Worm (Caenorhabditis elegans): Measurements from ENCODE around the gene cup-14.
A peak's percentile ranks its signal among the peaks of the same experiment; 100 is the strongest.

Gene cup-14

DNA sequence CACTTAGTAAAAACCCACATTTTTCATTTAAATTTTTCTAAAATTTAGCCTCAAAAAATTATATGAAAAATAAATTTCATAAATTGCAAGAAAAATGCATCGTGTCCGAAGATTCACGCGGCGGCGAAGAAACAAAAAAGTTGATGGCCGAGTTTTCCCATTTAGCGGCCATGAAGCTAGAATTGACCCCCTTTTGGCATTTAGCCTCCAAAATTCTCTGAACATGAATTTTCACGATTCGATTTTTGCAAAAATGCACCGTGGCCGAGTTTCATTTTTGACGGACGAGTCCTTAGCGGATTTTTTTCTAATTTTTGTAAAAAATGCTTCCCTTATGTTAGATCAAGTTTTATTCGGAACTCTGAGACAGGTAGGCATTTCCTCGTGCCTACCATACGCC is 56.5 kb downstream of the cup-14 start:
- TF ChIP-seq F23B12.7 (tag; optimal IDR thresholded peaks at IDR 0.05; ENCODE audit: insufficient read depth) (no peak), ceh-58 (GFP tag; IDR thresholded peaks at IDR 0.05) (no peak), mxl-1 (tag; optimal IDR thresholded peaks at IDR 0.05) (no peak), T26A5.8 (tag; optimal IDR thresholded peaks at IDR 0.05) (no peak), F22D6.2 (tag; optimal IDR thresholded peaks at IDR 0.05) (no peak), sptf-2 (GFP tag; optimal IDR thresholded peaks at IDR 0.05) (no peak), chd-7 (tag; optimal IDR thresholded peaks at IDR 0.05) (no peak), unc-62 (GFP tag; optimal IDR thresholded peaks at IDR 0.05) (no peak), repo-1 (tag; optimal IDR thresholded peaks at IDR 0.05) (no peak), ztf-18 (tag; optimal IDR thresholded peaks at IDR 0.05) (no peak)

DNA sequence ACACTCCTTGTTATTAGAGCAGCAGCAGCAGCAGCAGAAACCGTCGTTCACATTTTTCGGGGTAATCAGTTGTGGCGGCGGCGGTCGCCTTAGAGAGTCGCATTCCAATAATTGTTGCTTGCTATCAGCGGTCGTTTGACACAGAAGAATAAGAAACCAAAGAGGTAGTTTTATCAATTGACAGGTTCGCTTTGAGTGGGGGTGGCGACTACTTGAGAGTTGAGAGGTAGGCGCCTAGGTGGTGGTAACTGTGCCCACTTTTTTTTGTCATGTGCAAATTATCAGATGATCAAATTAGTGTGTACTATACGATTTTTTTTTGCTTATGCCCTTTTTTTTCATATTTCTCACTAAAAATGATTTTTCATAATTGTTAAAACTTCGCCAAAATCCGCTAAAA is 58.1 kb downstream of the cup-14 start:
- TF ChIP-seq K11D2.4 (GFP tag; IDR thresholded peaks at IDR 0.05), result no peak
- no peak for TF ChIP-seq zfh-2 (GFP tag; conservative IDR thresholded peaks at IDR 0.05)
- TF ChIP-seq mcd-1 (GFP tag; IDR thresholded peaks at IDR 0.05), result no peak
- TF ChIP-seq nfyb-1 (GFP tag; IDR thresholded peaks at IDR 0.05), result no peak
- no peak for TF ChIP-seq cebp-1 (GFP tag; IDR thresholded peaks at IDR 0.05)
- peak; percentile 44 for TF ChIP-seq cebp-1 (tag; optimal IDR thresholded peaks at IDR 0.05)
- no peak for TF ChIP-seq ZK185.1 (tag; optimal IDR thresholded peaks at IDR 0.05; ENCODE audit: poor library complexity, severe bottlenecking)
- peak; percentile 13; the same call in 1 of the 2 replicates for TF ChIP-seq egl-44 (GFP tag; IDR thresholded peaks at IDR 0.05)
- no peak for TF ChIP-seq ets-4 (GFP tag; optimal IDR thresholded peaks at IDR 0.05)
- no peak for TF ChIP-seq F33H1.4 (GFP tag; IDR thresholded peaks at IDR 0.05)
- TF ChIP-seq egrh-3 (GFP tag; IDR thresholded peaks at IDR 0.05), result 0 out of 2 replicates have a peak, but pooled peaks have one; percentile 26
- TF ChIP-seq hsf-1 (GFP tag; IDR thresholded peaks at IDR 0.05), result no peak
- TF ChIP-seq hlh-12 (tag; optimal IDR thresholded peaks at IDR 0.05), result no peak
- TF ChIP-seq Y53G8AR.9 (GFP tag; conservative IDR thresholded peaks at IDR 0.05), result no peak
- no peak for TF ChIP-seq rpc-1 (optimal IDR thresholded peaks at IDR 0.05)
- TF ChIP-seq rpc-1 (tag; optimal IDR thresholded peaks at IDR 0.05), result no peak
- no peak for TF ChIP-seq F49E8.2 (tag; optimal IDR thresholded peaks at IDR 0.05; ENCODE audit: insufficient read depth)
- no peak for TF ChIP-seq lsl-1 (GFP tag; optimal IDR thresholded peaks at IDR 0.05)
- no peak for TF ChIP-seq nfya-1 (tag; optimal IDR thresholded peaks at IDR 0.05; ENCODE audit: borderline replicate concordance, insufficient read depth)
- TF ChIP-seq sdz-38 (tag; optimal IDR thresholded peaks at IDR 0.05), result no peak
- TF ChIP-seq mel-28 (tag; optimal IDR thresholded peaks at IDR 0.05; ENCODE audit: borderline replicate concordance), result no peak
- no peak for TF ChIP-seq unc-130 (GFP tag; optimal IDR thresholded peaks at IDR 0.05)
- TF ChIP-seq tlf-1 (GFP tag; optimal IDR thresholded peaks at IDR 0.05), result no peak
- TF ChIP-seq lsy-27 (tag; optimal IDR thresholded peaks at IDR 0.05; ENCODE audit: borderline replicate concordance, insufficient read depth), result no peak
- no peak for TF ChIP-seq snpc-4 (GFP tag; optimal IDR thresholded peaks at IDR 0.05)
- peak in 1 of 4 experiments; percentile 67 for TF ChIP-seq snpc-4 (tag; optimal IDR thresholded peaks at IDR 0.05)
- TF ChIP-seq Y67H2A.10 (GFP tag; conservative IDR thresholded peaks at IDR 0.05), result no peak
- no peak for TF ChIP-seq madf-3 (GFP tag; IDR thresholded peaks at IDR 0.05)
- TF ChIP-seq lin-40 (tag; optimal IDR thresholded peaks at IDR 0.05), result no peak
- peak; percentile 71 for TF ChIP-seq dox-1 (GFP tag; IDR thresholded peaks at IDR 0.05)
- TF ChIP-seq sptf-2 (GFP tag; optimal IDR thresholded peaks at IDR 0.05), result no peak
- TF ChIP-seq F22D6.2 (tag; optimal IDR thresholded peaks at IDR 0.05), result no peak
- no peak for TF ChIP-seq Y53F4B.3 (GFP tag; IDR thresholded peaks at IDR 0.05)
- no peak for TF ChIP-seq ceh-40 (GFP tag; IDR thresholded peaks at IDR 0.05)
- TF ChIP-seq snpc-3.4 (tag; optimal IDR thresholded peaks at IDR 0.05), result no peak
- no peak for TF ChIP-seq rec-8 (tag; optimal IDR thresholded peaks at IDR 0.05)
- TF ChIP-seq nhr-80 (tag; optimal IDR thresholded peaks at IDR 0.05), result peak; percentile 96
- TF ChIP-seq ceh-79 (tag; optimal IDR thresholded peaks at IDR 0.05), result no peak
- TF ChIP-seq hrde-1 (tag; optimal IDR thresholded peaks at IDR 0.05; ENCODE audit: borderline replicate concordance), result no peak
- no peak for TF ChIP-seq F10E7.11 (tag; optimal IDR thresholded peaks at IDR 0.05)
